Fruit fly (Drosophila melanogaster): ENCODE data around the gene CG8004.

DNA sequence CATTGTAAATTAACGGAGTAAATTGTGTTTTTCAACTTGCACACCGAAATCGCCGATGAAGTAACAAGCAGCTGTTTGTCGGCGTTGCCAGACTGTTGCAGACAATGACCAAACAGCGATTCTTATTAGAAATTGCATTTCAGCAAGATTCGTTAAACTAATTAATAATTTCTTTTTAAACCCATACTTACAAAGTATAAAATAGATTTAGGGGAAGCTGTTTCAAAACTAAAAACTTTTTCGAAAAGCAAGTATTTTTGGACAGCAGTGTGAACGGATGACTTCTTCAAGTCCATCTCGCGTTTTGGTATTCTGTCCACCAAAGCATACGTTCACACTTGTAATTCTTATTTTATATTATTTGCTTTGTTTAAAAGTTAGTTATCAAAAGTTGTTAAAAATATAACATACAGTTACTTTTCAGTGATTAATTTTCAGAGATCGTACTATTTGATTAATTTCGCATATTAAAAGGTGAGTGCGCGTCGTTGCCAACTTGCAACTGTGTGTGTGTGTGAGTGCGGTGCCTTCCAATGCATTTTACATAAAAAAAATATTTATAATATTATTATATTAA is at the start of gene CG8004, which contains the start of gene RhoGDI:
- peak; percentile 1 for TF ChIP-seq Sox15 (GFP tag; optimal IDR thresholded peaks at IDR 0.05)
- no peak for TF ChIP-seq CG11902 (GFP tag; optimal IDR thresholded peaks at IDR 0.05)
- peak; percentile 22 for TF ChIP-seq net (GFP tag; optimal IDR thresholded peaks at IDR 0.05)
- no peak for TF ChIP-seq CG6808 (GFP tag; optimal IDR thresholded peaks at IDR 0.05)
- peak; percentile 87 for TF ChIP-seq svp (GFP tag)
- TF ChIP-seq CG6854 (GFP tag; optimal IDR thresholded peaks at IDR 0.05), result no peak
